Worm (Caenorhabditis elegans) whole organism, dauer: Measurements from ENCODE around the gene str-153.

Source experiments
- unc-62 ChIP-seq: sonication (generic microtip); optimal IDR thresholded peaks from 2 replicates; lab custom pipeline; 2017; ENCODE audit warnings: missing biosample characterization, missing genetic modification reagents, missing genetic modification characterization

str-153 gene

ce11 chrIV:4934103-4934502, at the start of gene str-153:
str-153 (plus strand) TSS chrIV:4934403.
- no peak for TF ChIP-seq unc-62 (GFP tag; lab: Kevin White, UChicago)

ce11 chrIV:4885435-4885834, 48.8 kb upstream of the str-153 start:
- no peak for TF ChIP-seq unc-62 (GFP tag; lab: Kevin White, UChicago)

- no peak for TF ChIP-seq unc-62 (GFP tag; lab: Kevin White, UChicago)
Measured at ce11 chrIV:4887258-4887657, 46.9 kb upstream of the str-153 start, which contains the start of gene T08B6.1. T08B6.1 (minus strand) TSS chrIV:4887358.

- TF ChIP-seq unc-62 (GFP tag; lab: Kevin White, UChicago) = no peak
Measured at ce11 chrIV:4889613-4890012, 44.6 kb upstream of the str-153 start, which contains the start of gene sgnh-1. sgnh-1 (plus strand) TSS chrIV:4889913.

- TF ChIP-seq unc-62 (GFP tag; lab: Kevin White, UChicago) = no peak
Measured at ce11 chrIV:4890543-4890942, 43.7 kb upstream of the str-153 start, which contains the start of gene T08B6.9. T08B6.9 (plus strand) TSS chrIV:4890843.

- TF ChIP-seq unc-62 (GFP tag; lab: Kevin White, UChicago) = no peak
Measured at ce11 chrIV:4903961-4904360, 30.2 kb upstream of the str-153 start, which contains the start of gene str-161. str-161 (minus strand) TSS chrIV:4904061.

- no peak for TF ChIP-seq unc-62 (GFP tag; lab: Kevin White, UChicago)
Measured at ce11 chrIV:4905645-4906135, 28.5 kb upstream of the str-153 start, which contains the start of gene T08B6.4. T08B6.4 (plus strand) TSS chrIV:4905695.

- no peak for TF ChIP-seq unc-62 (GFP tag; lab: Kevin White, UChicago)
Measured at ce11 chrIV:4909039-4909438, 25.2 kb upstream of the str-153 start, which contains the start of gene str-159. str-159 (plus strand) TSS chrIV:4909339.

ce11 chrIV:4913090-4913489, 21.1 kb upstream of the str-153 start, which contains the start of gene str-156:
str-156 (plus strand) TSS chrIV:4913390.
- TF ChIP-seq unc-62 (GFP tag; lab: Kevin White, UChicago) = no peak

ce11 chrIV:4915689-4916088, 18.5 kb upstream of the str-153 start, which contains the start of gene str-155:
str-155 (plus strand) TSS chrIV:4915989.
- TF ChIP-seq unc-62 (GFP tag; lab: Kevin White, UChicago) = no peak

ce11 chrIV:4917774-4918173, 16.4 kb upstream of the str-153 start, which contains the start of gene str-158:
str-158 (plus strand) TSS chrIV:4918074.
- TF ChIP-seq unc-62 (GFP tag; lab: Kevin White, UChicago) = no peak

- TF ChIP-seq unc-62 (GFP tag; lab: Kevin White, UChicago) = no peak
Measured at ce11 chrIV:4930045-4930444, 4.2 kb upstream of the str-153 start, which contains the start of gene Y9C9A.8. Y9C9A.8 (plus strand) TSS chrIV:4930345.

ce11 chrIV:4930754-4931322, 3.4 kb upstream of the str-153 start:
- TF ChIP-seq unc-62 (GFP tag; lab: Kevin White, UChicago) = no peak

- no peak for TF ChIP-seq unc-62 (GFP tag; lab: Kevin White, UChicago)
Measured at ce11 chrIV:4937647-4938046, 3.4 kb downstream of the str-153 start, which contains the start of gene fbxa-86. fbxa-86 (minus strand) TSS chrIV:4938013.

- no peak for TF ChIP-seq unc-62 (GFP tag; lab: Kevin White, UChicago)
Measured at ce11 chrIV:4938664-4939063, 4.5 kb downstream of the str-153 start, which contains the start of gene str-168. str-168 (plus strand) TSS chrIV:4938964.

ce11 chrIV:4941681-4942080, 7.5 kb downstream of the str-153 start, which contains the start of gene Y9C9A.5:
Y9C9A.5 (plus strand) TSS chrIV:4941981.
- TF ChIP-seq unc-62 (GFP tag; lab: Kevin White, UChicago) = no peak
